Worm (Caenorhabditis elegans) whole organism, L4/young adult: Measurements from ENCODE around the gene thoc-2.
A peak's percentile ranks its signal among the peaks of the same experiment; 100 is the strongest.

ENCODE experiments used
- W03F9.2 ChIP-seq: fragments of 150-350 bp; optimal IDR thresholded peaks from 2 replicates; lab custom pipeline; 2014; ENCODE audit warnings: missing biosample characterization, missing genetic modification characterization
- dao-5 ChIP-seq: sonication (generic microtip); optimal IDR thresholded peaks from 2 replicates; lab custom pipeline; 2016; ENCODE audit warnings: missing genotype, missing genetic modification characterization, moderate library complexity, missing compliant biosample characterization
- him-1 ChIP-seq: sonication (generic microtip); optimal IDR thresholded peaks from 2 replicates; lab custom pipeline; 2016; ENCODE audit warnings: missing genotype, missing genetic modification reagents, missing genetic modification characterization, missing compliant biosample characterization

thoc-2 gene

ce11 chrIII:6367712-6368111 is at the start of gene thoc-2, which contains the start of gene C56G2.15:
Gene thoc-2 (plus strand): TSS chrIII:6368042.
Gene C56G2.15 (minus strand): TSS chrIII:6367899.
- TF ChIP-seq him-1 (tag; lab: Kevin White, UChicago) (no peak), dao-5 (tag; lab: Kevin White, UChicago) (no peak), W03F9.2 (tag; lab: Kevin White, UChicago) (no peak)

ce11 chrIII:6324139-6324538 is 43.7 kb upstream of the thoc-2 start, which contains the start of gene C56G2.5:
Gene C56G2.5 (minus strand): TSS chrIII:6324239.
- TF ChIP-seq him-1 (tag; lab: Kevin White, UChicago) = no peak
- no peak for TF ChIP-seq W03F9.2 (tag; lab: Kevin White, UChicago)
- TF ChIP-seq dao-5 (tag; lab: Kevin White, UChicago) = no peak

- TF ChIP-seq W03F9.2 (tag; lab: Kevin White, UChicago) (no peak), dao-5 (tag; lab: Kevin White, UChicago) (no peak), him-1 (tag; lab: Kevin White, UChicago) (no peak)
Observed at ce11 chrIII:6331211-6331782, 36.5 kb upstream of the thoc-2 start, which contains the start of gene C56G2.4. Gene C56G2.4 (plus strand): TSS chrIII:6331732.

- no peak for TF ChIP-seq him-1 (tag; lab: Kevin White, UChicago)
- TF ChIP-seq W03F9.2 (tag; lab: Kevin White, UChicago) = no peak
- no peak for TF ChIP-seq dao-5 (tag; lab: Kevin White, UChicago)
Observed at ce11 chrIII:6334364-6334763, 33.5 kb upstream of the thoc-2 start.

ce11 chrIII:6339919-6340434 is 27.9 kb upstream of the thoc-2 start, which contains the start of gene let-767:
Gene let-767 (minus strand): TSS chrIII:6339969.
- TF ChIP-seq W03F9.2 (tag; lab: Kevin White, UChicago) (no peak), dao-5 (tag; lab: Kevin White, UChicago) (no peak), him-1 (tag; lab: Kevin White, UChicago) (no peak)

ce11 chrIII:6341878-6342453 is 25.9 kb upstream of the thoc-2 start, which contains the start of gene rpn-13:
Gene rpn-13 (minus strand): TSS chrIII:6341928.
- TF ChIP-seq W03F9.2 (tag; lab: Kevin White, UChicago) (peak; percentile 1), him-1 (tag; lab: Kevin White, UChicago) (peak; percentile 29), dao-5 (tag; lab: Kevin White, UChicago) (no peak)

ce11 chrIII:6343229-6343628 is 24.6 kb upstream of the thoc-2 start, which contains the start of gene C56G2.9:
Gene C56G2.9 (minus strand): TSS chrIII:6343329.
- TF ChIP-seq W03F9.2 (tag; lab: Kevin White, UChicago) = no peak
- no peak for TF ChIP-seq dao-5 (tag; lab: Kevin White, UChicago)
- TF ChIP-seq him-1 (tag; lab: Kevin White, UChicago) = no peak

- TF ChIP-seq him-1 (tag; lab: Kevin White, UChicago) = peak; percentile 74
- no peak for TF ChIP-seq dao-5 (tag; lab: Kevin White, UChicago)
- peak; percentile 90 for TF ChIP-seq W03F9.2 (tag; lab: Kevin White, UChicago)
Observed at ce11 chrIII:6344737-6345136, 23.1 kb upstream of the thoc-2 start.

ce11 chrIII:6345968-6346498 is 21.8 kb upstream of the thoc-2 start, which contains the start of the genes trmt-10C.2 and C56G2.22:
Gene trmt-10C.2 (plus strand): TSS chrIII:6346281.
Gene C56G2.22 (plus strand): TSS chrIII:6346448.
- TF ChIP-seq W03F9.2 (tag; lab: Kevin White, UChicago) (no peak), dao-5 (tag; lab: Kevin White, UChicago) (no peak), him-1 (tag; lab: Kevin White, UChicago) (no peak)

ce11 chrIII:6348578-6348977 is 19.3 kb upstream of the thoc-2 start:
- TF ChIP-seq W03F9.2 (tag; lab: Kevin White, UChicago) (no peak), dao-5 (tag; lab: Kevin White, UChicago) (no peak), him-1 (tag; lab: Kevin White, UChicago) (peak; percentile 64)

ce11 chrIII:6350424-6350823 is 17.4 kb upstream of the thoc-2 start:
- TF ChIP-seq him-1 (tag; lab: Kevin White, UChicago) = no peak
- no peak for TF ChIP-seq W03F9.2 (tag; lab: Kevin White, UChicago)
- no peak for TF ChIP-seq dao-5 (tag; lab: Kevin White, UChicago)

- TF ChIP-seq him-1 (tag; lab: Kevin White, UChicago) (no peak), W03F9.2 (tag; lab: Kevin White, UChicago) (no peak), dao-5 (tag; lab: Kevin White, UChicago) (no peak)
Observed at ce11 chrIII:6351438-6351837, 16.4 kb upstream of the thoc-2 start.

- TF ChIP-seq dao-5 (tag; lab: Kevin White, UChicago) (no peak), him-1 (tag; lab: Kevin White, UChicago) (no peak), W03F9.2 (tag; lab: Kevin White, UChicago) (no peak)
Observed at ce11 chrIII:6352459-6352858, 15.4 kb upstream of the thoc-2 start.
